Fruit fly (Drosophila melanogaster) whole organism, adult: Measurements from ENCODE around the gene CG7810.

Source experiments
- CG11617 ChIP-seq: fragments of 200-800 bp; sonication (Bioruptor generic); optimal IDR thresholded peaks from 2 replicates; lab custom pipeline; 2017; ENCODE audit warnings: mild to moderate bottlenecking, missing biosample characterization, missing genetic modification reagents, missing genetic modification characterization
- CG12768 ChIP-seq: fragments of 200-800 bp; sonication (Bioruptor generic); optimal IDR thresholded peaks from 2 replicates; lab custom pipeline; 2017; ENCODE audit warnings: missing biosample characterization, missing genetic modification characterization, mild to moderate bottlenecking, moderate library complexity, missing genetic modification reagents
- CG14711 ChIP-seq: fragments of 200-800 bp; sonication (Bioruptor generic); optimal IDR thresholded peaks from 2 replicates; lab custom pipeline; 2018; ENCODE audit warnings: missing biosample characterization, mild to moderate bottlenecking, missing genetic modification characterization, moderate library complexity
- CG1620 ChIP-seq: fragments of 200-800 bp; sonication (Bioruptor generic); optimal IDR thresholded peaks from 2 replicates; lab custom pipeline; 2016; ENCODE audit warnings: missing biosample characterization, missing genetic modification characterization
- CG33017 ChIP-seq: fragments of 200-800 bp; sonication (Bioruptor generic); optimal IDR thresholded peaks from 2 replicates; lab custom pipeline; 2018; ENCODE audit warnings: missing biosample characterization, mild to moderate bottlenecking, missing genetic modification characterization, moderate library complexity
- CG5204 ChIP-seq: fragments of 200-800 bp; sonication (Bioruptor generic); optimal IDR thresholded peaks from 2 replicates; lab custom pipeline; 2016; ENCODE audit warnings: missing biosample characterization, missing genetic modification characterization
- CG7045 ChIP-seq: fragments of 200-800 bp; sonication (Bioruptor generic); optimal IDR thresholded peaks from 2 replicates; lab custom pipeline; 2017; ENCODE audit warnings: missing biosample characterization, mild to moderate bottlenecking, missing genetic modification characterization
- CG7101 ChIP-seq: fragments of 200-800 bp; sonication (Bioruptor generic); optimal IDR thresholded peaks from 2 replicates; lab custom pipeline; 2018; ENCODE audit warnings: missing biosample characterization, mild to moderate bottlenecking, missing genetic modification characterization, moderate library complexity
- Clk ChIP-seq: fragments of 200-800 bp; sonication (Bioruptor generic); optimal IDR thresholded peaks from 2 replicates; lab custom pipeline; 2017; ENCODE audit warnings: missing biosample characterization, missing genetic modification characterization
- Crg-1 ChIP-seq: fragments of 200-800 bp; sonication (Bioruptor generic); optimal IDR thresholded peaks from 2 replicates; lab custom pipeline; 2016; ENCODE audit warnings: missing biosample characterization, missing genetic modification characterization
- Hr96 ChIP-seq: fragments of 200-800 bp; sonication (Bioruptor generic); optimal IDR thresholded peaks from 2 replicates; lab custom pipeline; 2016; ENCODE audit warnings: missing biosample characterization, missing genetic modification characterization
- Mnt ChIP-seq: fragments of 200-800 bp; sonication (Bioruptor generic); optimal IDR thresholded peaks from 2 replicates; lab custom pipeline; 2016; ENCODE audit warnings: missing biosample characterization, mild to moderate bottlenecking, missing genetic modification characterization
- bab1 ChIP-seq: fragments of 200-800 bp; sonication (Bioruptor generic); optimal IDR thresholded peaks from 3 replicates; lab custom pipeline; 2019; ENCODE audit warnings: missing biosample characterization, mild to moderate bottlenecking, missing genetic modification characterization, moderate library complexity
- cic ChIP-seq: fragments of 200-800 bp; sonication (Bioruptor generic); optimal IDR thresholded peaks from 2 replicates; lab custom pipeline; 2017; ENCODE audit warnings: missing biosample characterization, mild to moderate bottlenecking, missing genetic modification characterization, moderate library complexity
- cnc ChIP-seq, 2 experiments: fragments of >200 bp; optimal IDR thresholded peaks; 2 replicates each; lab custom pipeline; 2017
- kay ChIP-seq: fragments of 200-800 bp; sonication (Bioruptor generic); peaks from one replicate; lab custom pipeline; 2016; ENCODE audit warnings: missing biosample characterization, missing genetic modification characterization, borderline replicate concordance
- ovo ChIP-seq: fragments of 200-800 bp; sonication (Bioruptor generic); optimal IDR thresholded peaks from 2 replicates; lab custom pipeline; 2016; ENCODE audit warnings: missing biosample characterization, missing genetic modification characterization
- pad ChIP-seq: fragments of 200-800 bp; sonication (Bioruptor generic); optimal IDR thresholded peaks from 3 replicates; lab custom pipeline; 2017; ENCODE audit warnings: missing biosample characterization, missing genetic modification characterization, mild to moderate bottlenecking, moderate library complexity, missing genetic modification reagents
- tj ChIP-seq: fragments of 200-800 bp; sonication (Bioruptor generic); optimal IDR thresholded peaks from 3 replicates; lab custom pipeline; 2017; ENCODE audit warnings: missing biosample characterization, mild to moderate bottlenecking, missing genetic modification characterization, moderate library complexity
- toe ChIP-seq: fragments of 200-800 bp; sonication (Bioruptor generic); optimal IDR thresholded peaks from 2 replicates; lab custom pipeline; 2016; ENCODE audit warnings: missing biosample characterization, missing genetic modification characterization

The CG7810 gene

DNA sequence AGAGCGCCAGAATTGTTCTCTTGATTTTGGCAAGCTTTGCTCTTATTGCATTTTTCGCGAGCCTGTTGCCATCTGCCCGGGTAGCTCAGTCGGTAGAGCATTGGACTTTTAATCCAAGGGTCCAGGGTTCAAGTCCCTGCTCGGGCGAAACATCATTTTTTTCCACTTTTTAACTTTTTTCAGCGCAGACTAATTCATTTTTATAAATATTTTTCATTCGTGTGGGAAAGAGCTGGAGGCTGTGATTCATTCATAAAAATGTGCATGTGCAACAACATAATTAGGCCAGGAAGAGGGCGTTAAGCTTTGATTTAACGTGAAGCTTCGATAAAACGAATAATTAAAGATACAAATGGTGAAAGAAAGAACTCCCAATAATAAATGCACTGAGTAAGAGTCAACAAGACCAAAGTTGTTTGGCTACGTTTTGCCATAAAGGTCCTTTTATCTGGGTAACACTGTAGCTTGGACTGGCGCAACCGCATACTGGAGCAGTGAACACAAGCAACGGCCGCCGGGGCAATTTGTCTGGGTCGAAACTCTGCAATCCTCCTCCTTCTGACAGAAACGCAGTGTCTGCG, 20.3 kb downstream of the CG7810 start:
- TF ChIP-seq CG11617 (GFP tag; lab: Kevin White, UChicago), result no peak
- TF ChIP-seq CG7045 (GFP tag; lab: Kevin White, UChicago), result peak; percentile 3
- TF ChIP-seq kay (GFP tag; lab: Kevin White, UChicago), result peak; percentile 65

- TF ChIP-seq pad (GFP tag; lab: Kevin White, UChicago) (no peak), toe (GFP tag; lab: Kevin White, UChicago) (no peak), Mnt (GFP tag; lab: Kevin White, UChicago) (no peak), CG12768 (GFP tag; lab: Kevin White, UChicago) (no peak), CG7045 (GFP tag; lab: Kevin White, UChicago) (no peak)
Observed at dm6 chr2L:8290092-8290424, 20.9 kb downstream of the CG7810 start.

DNA sequence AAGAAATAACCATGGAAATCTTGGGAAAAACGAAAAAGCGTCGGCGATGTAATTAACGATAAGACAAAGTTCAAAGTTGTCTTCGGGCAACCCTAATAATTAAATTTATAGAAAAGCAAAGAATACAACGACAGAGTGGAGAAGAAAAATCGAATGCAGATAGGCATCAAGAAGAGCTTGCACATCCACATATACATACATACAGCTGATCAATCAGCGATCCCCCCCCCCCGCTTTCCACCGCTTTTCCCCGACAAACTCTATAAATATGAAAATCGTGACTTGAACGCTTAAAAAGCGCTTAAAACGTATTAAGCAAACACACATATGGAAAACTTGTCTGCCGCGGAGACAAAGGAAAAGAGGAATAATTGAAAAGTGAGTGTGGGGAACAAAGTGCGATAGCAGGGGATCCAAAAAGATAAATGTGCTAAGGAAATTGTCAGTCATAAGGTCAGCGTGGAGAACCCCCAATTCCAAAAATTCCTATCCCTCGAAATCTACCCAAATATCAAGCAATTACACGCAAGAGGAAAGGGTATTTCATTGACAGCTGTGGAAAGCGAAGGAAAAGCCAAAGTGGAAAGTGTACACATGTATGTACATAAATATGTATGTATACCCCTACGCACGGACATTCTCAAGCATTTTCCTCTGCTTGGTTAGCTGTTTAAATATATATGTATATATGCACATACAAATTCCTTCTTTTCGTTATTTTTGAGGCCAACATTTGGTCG, 21.5 kb downstream of the CG7810 start:
- TF ChIP-seq pad (GFP tag; lab: Kevin White, UChicago), result no peak

- TF ChIP-seq pad (GFP tag; lab: Kevin White, UChicago), result no peak
- TF ChIP-seq CG7045 (GFP tag; lab: Kevin White, UChicago), result no peak
- no peak for TF ChIP-seq tj
- no peak for TF ChIP-seq CG33017 (tag; lab: Kevin White, UChicago)
- no peak for TF ChIP-seq CG1620 (GFP tag; lab: Kevin White, UChicago)
- no peak for TF ChIP-seq Clk (GFP tag; lab: Kevin White, UChicago)
- no peak for TF ChIP-seq kay (GFP tag; lab: Kevin White, UChicago)
- TF ChIP-seq CG14711 (tag; lab: Kevin White, UChicago), result no peak
- TF ChIP-seq CG12768 (GFP tag; lab: Kevin White, UChicago), result no peak
- no peak for TF ChIP-seq CG5204 (GFP tag; lab: Kevin White, UChicago)
- TF ChIP-seq CG7101 (tag; lab: Kevin White, UChicago), result no peak
- no peak for TF ChIP-seq cnc (optimal IDR thresholded peaks at IDR 0.05; lab: Kevin White, UChicago)
- TF ChIP-seq Hr96 (GFP tag; lab: Kevin White, UChicago), result no peak
- TF ChIP-seq cic, result no peak
- no peak for TF ChIP-seq Mnt (GFP tag; lab: Kevin White, UChicago)
Observed at dm6 chr2L:8288087-8288486, 22.9 kb downstream of the CG7810 start.

DNA sequence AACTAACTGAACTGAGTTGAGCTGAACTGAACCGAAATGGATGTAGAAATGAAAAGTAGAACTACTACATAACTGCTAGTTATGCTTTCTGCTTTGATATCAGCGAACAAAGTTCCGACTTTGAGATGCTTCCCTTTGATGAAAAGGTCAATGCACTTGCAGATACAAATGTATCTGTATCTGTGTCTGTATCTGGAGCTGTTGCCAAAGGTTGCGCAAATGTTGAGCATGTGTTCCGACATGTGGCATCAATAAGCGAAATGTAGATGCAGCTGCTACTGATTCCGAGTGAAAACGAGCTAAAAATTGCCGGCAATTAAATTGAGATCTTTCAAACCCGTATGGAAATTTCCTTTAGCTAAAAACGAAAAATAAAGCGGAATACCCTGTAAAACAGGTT, 24.4 kb downstream of the CG7810 start:
- no peak for TF ChIP-seq tj
- no peak for TF ChIP-seq Mnt (GFP tag; lab: Kevin White, UChicago)
- TF ChIP-seq Crg-1 (GFP tag; lab: Kevin White, UChicago), result no peak

dm6 chr2L:8284913-8285619, 25.9 kb downstream of the CG7810 start:
- TF ChIP-seq CG33017 (tag; lab: Kevin White, UChicago), result no peak
- TF ChIP-seq CG12768 (GFP tag; lab: Kevin White, UChicago), result no peak
- TF ChIP-seq cic, result no peak
- no peak for TF ChIP-seq bab1 (GFP tag; lab: Kevin White, UChicago)
- no peak for TF ChIP-seq tj
- no peak for TF ChIP-seq CG11617 (GFP tag; lab: Kevin White, UChicago)
- TF ChIP-seq cnc (optimal IDR thresholded peaks at IDR 0.05; lab: Kevin White, UChicago), result no peak
- TF ChIP-seq CG14711 (tag; lab: Kevin White, UChicago), result no peak
- TF ChIP-seq CG7101 (tag; lab: Kevin White, UChicago), result no peak
- TF ChIP-seq kay (GFP tag; lab: Kevin White, UChicago), result no peak
- no peak for TF ChIP-seq Clk (GFP tag; lab: Kevin White, UChicago)
- no peak for TF ChIP-seq Mnt (GFP tag; lab: Kevin White, UChicago)
- no peak for TF ChIP-seq ovo (GFP tag; lab: Kevin White, UChicago)
- TF ChIP-seq pad (GFP tag; lab: Kevin White, UChicago), result no peak

- TF ChIP-seq kay (GFP tag; lab: Kevin White, UChicago) (no peak), CG12768 (GFP tag; lab: Kevin White, UChicago) (no peak), CG14711 (tag; lab: Kevin White, UChicago) (no peak), CG7045 (GFP tag; lab: Kevin White, UChicago) (no peak), Crg-1 (GFP tag; lab: Kevin White, UChicago) (no peak), cic (no peak)
Observed at dm6 chr2L:8281872-8282271, 29.1 kb downstream of the CG7810 start.
